Worm (Caenorhabditis elegans) whole organism, L4/young adult: ENCODE results near the gene T19C3.5.

ENCODE experiments used
- W03F9.2 ChIP-seq: fragments of 150-350 bp; optimal IDR thresholded peaks from 2 replicates; lab custom pipeline; 2014; ENCODE audit warnings: missing biosample characterization, missing genetic modification characterization
- dao-5 ChIP-seq: sonication (generic microtip); optimal IDR thresholded peaks from 2 replicates; lab custom pipeline; 2016; ENCODE audit warnings: missing genotype, missing genetic modification characterization, moderate library complexity, missing compliant biosample characterization
- him-1 ChIP-seq: sonication (generic microtip); optimal IDR thresholded peaks from 2 replicates; lab custom pipeline; 2016; ENCODE audit warnings: missing genotype, missing genetic modification reagents, missing genetic modification characterization, missing compliant biosample characterization

- no peak for TF ChIP-seq dao-5 (tag; lab: Kevin White, UChicago)
- no peak for TF ChIP-seq him-1 (tag; lab: Kevin White, UChicago)
- no peak for TF ChIP-seq W03F9.2 (tag; lab: Kevin White, UChicago)
These were observed 30.6 kb upstream of the T19C3.5 start, which contains the start of gene C09F5.1 for ce11 chrIII:658357-658756.
